Fruit fly (Drosophila melanogaster) whole organism, prepupa: ENCODE data around the gene CG18596.

Source experiments
- CG6854 ChIP-seq: fragments of 200-800 bp; sonication (Bioruptor generic); optimal IDR thresholded peaks from 2 replicates; lab custom pipeline; 2017; ENCODE audit warnings: missing biosample characterization, mild to moderate bottlenecking, missing genetic modification characterization
- CG9139 ChIP-seq: fragments of 200-800 bp; sonication (Bioruptor generic); optimal IDR thresholded peaks from 3 replicates; lab custom pipeline; 2017; ENCODE audit warnings: missing biosample characterization, mild to moderate bottlenecking, missing genetic modification characterization
- Hr39 ChIP-seq: fragments of 200-800 bp; sonication (Bioruptor generic); optimal IDR thresholded peaks from 2 replicates; lab custom pipeline; 2016; ENCODE audit warnings: missing biosample characterization, missing genetic modification characterization
- Hr4 ChIP-seq: fragments of 200-800 bp; sonication (Bioruptor generic); optimal IDR thresholded peaks from 3 replicates; lab custom pipeline; 2016; ENCODE audit warnings: missing biosample characterization, missing genetic modification characterization
- Smox ChIP-seq: fragments of 200-800 bp; sonication (Bioruptor generic); optimal IDR thresholded peaks from 3 replicates; lab custom pipeline; 2016; ENCODE audit warnings: missing biosample characterization, missing genetic modification characterization
- Sox14 ChIP-seq: fragments of 200-800 bp; sonication (Bioruptor generic); optimal IDR thresholded peaks from 3 replicates; lab custom pipeline; 2016; ENCODE audit warnings: missing biosample characterization, missing genetic modification characterization
- Sox15 ChIP-seq: fragments of 200-800 bp; sonication (Bioruptor generic); optimal IDR thresholded peaks from 3 replicates; lab custom pipeline; 2016; ENCODE audit warnings: missing biosample characterization, missing genetic modification characterization
- cyc ChIP-seq: fragments of 200-800 bp; sonication (Bioruptor generic); optimal IDR thresholded peaks from 3 replicates; lab custom pipeline; 2016; ENCODE audit warnings: missing biosample characterization, missing genetic modification characterization
- dsx ChIP-seq: fragments of 200-800 bp; optimal IDR thresholded peaks from 3 replicates; lab custom pipeline; 2019; ENCODE audit warnings: missing biosample characterization, mild to moderate bottlenecking, missing genetic modification characterization, moderate library complexity; ENCODE audit not compliant: poor library complexity, severe bottlenecking
- fd59A ChIP-seq: fragments of 200-800 bp; sonication (Bioruptor generic); optimal IDR thresholded peaks from 2 replicates; lab custom pipeline; 2017; ENCODE audit warnings: missing biosample characterization, mild to moderate bottlenecking, missing genetic modification characterization, missing genetic modification reagents
- lz ChIP-seq: fragments of 200-800 bp; sonication (Bioruptor generic); optimal IDR thresholded peaks from 3 replicates; lab custom pipeline; 2016; ENCODE audit warnings: missing biosample characterization, missing genetic modification characterization
- pdm3 ChIP-seq: fragments of 200-800 bp; sonication (Bioruptor generic); optimal IDR thresholded peaks from 3 replicates; lab custom pipeline; 2016; ENCODE audit warnings: missing biosample characterization, missing genetic modification characterization
- svp ChIP-seq: fragments of 200-800 bp; sonication (Bioruptor generic); peaks from one replicate; lab custom pipeline; 2016; ENCODE audit warnings: missing biosample characterization, missing genetic modification characterization

dm6 chr3R:22357942-22358341 is 17.8 kb upstream of the CG18596 start:
- TF ChIP-seq Smox (GFP tag; lab: Kevin White, UChicago) = no peak
- TF ChIP-seq cyc (GFP tag; lab: Kevin White, UChicago) = no peak
- TF ChIP-seq CG6854 (GFP tag; lab: Kevin White, UChicago) = no peak
- no peak for TF ChIP-seq lz (GFP tag; lab: Kevin White, UChicago)
- no peak for TF ChIP-seq dsx (GFP tag; lab: Kevin White, UChicago)
- no peak for TF ChIP-seq fd59A (GFP tag; lab: Kevin White, UChicago)
- TF ChIP-seq Hr4 = no peak
- TF ChIP-seq CG9139 (GFP tag; lab: Kevin White, UChicago) = no peak
- no peak for TF ChIP-seq pdm3 (GFP tag; lab: Kevin White, UChicago)
- no peak for TF ChIP-seq Hr39
- no peak for TF ChIP-seq Sox14
- no peak for TF ChIP-seq Sox15
- TF ChIP-seq svp (GFP tag; lab: Kevin White, UChicago) = no peak
